Worm (Caenorhabditis elegans): ENCODE measurements around the gene C06C6.7.

DNA sequence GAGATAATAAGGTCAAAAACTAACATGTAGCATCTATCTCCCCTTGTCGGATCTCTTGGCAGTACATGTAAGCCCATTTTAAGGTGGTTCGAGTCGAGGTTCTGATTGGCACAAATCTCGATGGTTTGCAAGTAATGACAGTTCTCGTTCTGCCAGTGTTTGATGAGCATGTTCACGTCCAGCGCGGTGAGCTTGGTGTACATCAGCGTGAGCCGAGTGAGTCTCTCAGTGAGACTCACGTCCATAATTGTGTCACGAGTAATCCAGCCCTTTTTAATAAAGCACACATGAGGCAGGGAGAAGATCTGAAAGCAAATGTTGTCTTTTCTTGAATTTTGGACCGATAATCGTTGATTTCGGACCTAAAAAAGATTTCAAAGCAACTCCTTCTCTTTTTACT lies 40.8 kb downstream of the C06C6.7 start, which contains the start of gene T10C6.16:
- TF ChIP-seq ceh-83 (GFP tag; optimal IDR thresholded peaks at IDR 0.05) (no peak), mls-2 (tag; optimal IDR thresholded peaks at IDR 0.05) (no peak), nhr-28 (tag; optimal IDR thresholded peaks at IDR 0.05) (no peak), unc-39 (tag; optimal IDR thresholded peaks at IDR 0.05) (no peak), snpc-4 (tag; optimal IDR thresholded peaks at IDR 0.05) (no peak), mep-1 (tag; optimal IDR thresholded peaks at IDR 0.05) (no peak), blmp-1 (tag; optimal IDR thresholded peaks at IDR 0.05) (no peak)
